Fruit fly (Drosophila melanogaster) whole organism, pupa: Measurements from ENCODE around the gene CG3916.

ENCODE experiments used
- CG10348 ChIP-seq: fragments of 200-800 bp; sonication (Bioruptor generic); IDR thresholded peaks from 2 replicates; pipeline ENCODE4 v1.3.6; 2022; ENCODE audit warnings: missing biosample characterization, missing genetic modification characterization
- CG12605 ChIP-seq: fragments of 200-800 bp; sonication (Bioruptor generic); IDR thresholded peaks from 2 replicates; pipeline ENCODE4 v1.3.6; 2022; ENCODE audit warnings: missing biosample characterization, missing genetic modification characterization
- CG13204 ChIP-seq: fragments of 200-800 bp; sonication (Bioruptor generic); optimal IDR thresholded peaks from 2 replicates; lab custom pipeline; 2018; ENCODE audit warnings: missing biosample characterization, mild to moderate bottlenecking, missing genetic modification characterization, moderate library complexity
- CG8301 ChIP-seq: fragments of 200-800 bp; sonication (Bioruptor generic); optimal IDR thresholded peaks from 2 replicates; lab custom pipeline; 2018; ENCODE audit warnings: missing biosample characterization, mild to moderate bottlenecking, missing genetic modification characterization
- D1 ChIP-seq: fragments of 200-800 bp; sonication (Bioruptor generic); optimal IDR thresholded peaks from 2 replicates; lab custom pipeline; 2018; ENCODE audit warnings: missing biosample characterization, mild to moderate bottlenecking, missing genetic modification characterization, moderate library complexity
- EcR ChIP-seq: fragments of 200-800 bp; sonication (Bioruptor generic); optimal IDR thresholded peaks from 3 replicates; lab custom pipeline; 2019; ENCODE audit warnings: missing biosample characterization, missing genetic modification characterization, mild to moderate bottlenecking, moderate library complexity, missing genetic modification reagents
- fd96Ca ChIP-seq: fragments of 200-800 bp; sonication (Bioruptor generic); IDR thresholded peaks from 3 replicates; pipeline ENCODE4 v1.3.6; 2022; ENCODE audit warnings: missing biosample characterization, missing genetic modification characterization
- gl ChIP-seq: fragments of 200-800 bp; sonication (Bioruptor generic); optimal IDR thresholded peaks from 2 replicates; lab custom pipeline; 2018; ENCODE audit warnings: missing biosample characterization, mild to moderate bottlenecking, missing genetic modification characterization
- rn ChIP-seq: fragments of 200-800 bp; sonication (Bioruptor generic); IDR thresholded peaks from 2 replicates; pipeline ENCODE4 v1.3.6; 2022; ENCODE audit warnings: missing biosample characterization, missing genetic modification characterization

- TF ChIP-seq fd96Ca (GFP tag; lab: Robert Waterston, UW) (no peak), CG13204 (GFP tag; lab: Kevin White, UChicago) (no peak), D1 (tag; lab: Kevin White, UChicago) (no peak), gl (no peak), CG12605 (GFP tag; lab: Robert Waterston, UW) (no peak), CG8301 (no peak), rn (GFP tag; lab: Robert Waterston, UW) (no peak), CG10348 (GFP tag; lab: Robert Waterston, UW) (no peak), EcR (GFP tag; lab: Kevin White, UChicago) (no peak)
Observed at dm6 chr3R:12253887-12254286, 24.7 kb downstream of the CG3916 start, which contains the start of gene CG3942.
